Worm (Caenorhabditis elegans) whole organism, late embryonic: Measurements from ENCODE around the gene npr-34.

Source experiments
- C38D4.7 ChIP-seq: fragments of 200-800 bp; sonication (Bioruptor generic); optimal IDR thresholded peaks from 2 replicates; lab custom pipeline; 2018; ENCODE audit warnings: mild to moderate bottlenecking, missing genetic modification characterization, moderate library complexity, missing compliant biosample characterization
- che-1 ChIP-seq: sonication (generic microtip); optimal IDR thresholded peaks from 2 replicates; lab custom pipeline; 2016; ENCODE audit warnings: mild to moderate bottlenecking, missing genetic modification characterization, missing compliant biosample characterization

ce11 chrII:14704204-14704603, 34.8 kb downstream of the npr-34 start:
- TF ChIP-seq che-1 (tag; lab: Kevin White, UChicago) (no peak), C38D4.7 (no peak)
